Fruit fly (Drosophila melanogaster) whole organism, embryonic: Measurements from ENCODE around the gene CG7289.
A peak's percentile ranks its signal among the peaks of the same experiment; 100 is the strongest.

Experiments
- Antp ChIP-seq: fragments of 200-800 bp; sonication (Bioruptor generic); optimal IDR thresholded peaks from 3 replicates; lab custom pipeline; 2016; ENCODE audit warnings: missing biosample characterization, missing genetic modification characterization
- Bgb ChIP-seq: fragments of 200-800 bp; sonication (Bioruptor generic); IDR thresholded peaks from 2 replicates; pipeline ENCODE4 v1.3.6; 2022; ENCODE audit warnings: missing biosample characterization, missing genetic modification characterization; ENCODE audit not compliant: partially characterized antibody
- CG10543 ChIP-seq: fragments of 200-800 bp; sonication (Bioruptor generic); optimal IDR thresholded peaks from 3 replicates; lab custom pipeline; 2017; ENCODE audit warnings: missing biosample characterization, mild to moderate bottlenecking, missing genetic modification characterization, moderate library complexity
- CG11504 ChIP-seq: fragments of 200-800 bp; sonication (Bioruptor generic); optimal IDR thresholded peaks from 3 replicates; lab custom pipeline; 2019; ENCODE audit warnings: missing biosample characterization, mild to moderate bottlenecking, missing genetic modification characterization, moderate library complexity
- CG12391 ChIP-seq: fragments of 200-800 bp; sonication (Bioruptor generic); optimal IDR thresholded peaks from 3 replicates; lab custom pipeline; 2018; ENCODE audit warnings: missing biosample characterization, mild to moderate bottlenecking, missing genetic modification characterization, moderate library complexity
- CG13287 ChIP-seq: fragments of 200-800 bp; sonication (Bioruptor generic); IDR thresholded peaks from 2 replicates; pipeline ENCODE4 v1.3.6; 2022; ENCODE audit warnings: missing biosample characterization, missing genetic modification characterization; ENCODE audit not compliant: partially characterized antibody
- CG13296 ChIP-seq: fragments of 200-800 bp; sonication (Bioruptor generic); optimal IDR thresholded peaks from 3 replicates; lab custom pipeline; 2018; ENCODE audit warnings: missing biosample characterization, mild to moderate bottlenecking, missing genetic modification characterization
- CG14710 ChIP-seq: fragments of 200-800 bp; sonication (Bioruptor generic); optimal IDR thresholded peaks from 3 replicates; lab custom pipeline; 2019; ENCODE audit warnings: missing biosample characterization, mild to moderate bottlenecking, missing genetic modification characterization, moderate library complexity
- CG14860 ChIP-seq: fragments of 200-800 bp; sonication (Bioruptor generic); IDR thresholded peaks from 3 replicates; pipeline ENCODE4 v1.3.6; 2022; ENCODE audit warnings: missing biosample characterization, missing genetic modification characterization; ENCODE audit not compliant: partially characterized antibody
- CG16779 ChIP-seq: fragments of 200-800 bp; sonication (Bioruptor generic); IDR thresholded peaks from 2 replicates; pipeline ENCODE4 v1.3.6; 2022; ENCODE audit warnings: missing biosample characterization, missing genetic modification characterization
- CG18262 ChIP-seq: fragments of 200-800 bp; optimal IDR thresholded peaks from 3 replicates; lab custom pipeline; 2019; ENCODE audit warnings: missing biosample characterization, mild to moderate bottlenecking, missing genetic modification characterization, moderate library complexity
- CG30020 ChIP-seq: fragments of 200-800 bp; optimal IDR thresholded peaks from 2 replicates; lab custom pipeline; 2019; ENCODE audit warnings: missing biosample characterization, mild to moderate bottlenecking, missing genetic modification characterization, moderate library complexity
- CG32767 ChIP-seq: fragments of 200-800 bp; sonication (Bioruptor generic); IDR thresholded peaks from 2 replicates; pipeline ENCODE4 v1.3.6; 2022; ENCODE audit warnings: missing biosample characterization, missing genetic modification characterization
- CG3281 ChIP-seq: fragments of 200-800 bp; sonication (Bioruptor generic); optimal IDR thresholded peaks from 3 replicates; lab custom pipeline; 2017; ENCODE audit warnings: missing biosample characterization, mild to moderate bottlenecking, missing genetic modification characterization
- CG3838 ChIP-seq: fragments of 200-800 bp; sonication (Bioruptor generic); optimal IDR thresholded peaks from 3 replicates; lab custom pipeline; 2016; ENCODE audit warnings: missing biosample characterization, missing genetic modification characterization
- CG42726 ChIP-seq: fragments of 200-800 bp; sonication (Bioruptor generic); IDR thresholded peaks from 2 replicates; pipeline ENCODE4 v1.3.6; 2022; ENCODE audit warnings: missing biosample characterization, missing genetic modification characterization; ENCODE audit not compliant: partially characterized antibody
- CG4707 ChIP-seq: fragments of 200-800 bp; sonication (Bioruptor generic); optimal IDR thresholded peaks from 2 replicates; lab custom pipeline; 2018; ENCODE audit warnings: missing biosample characterization, mild to moderate bottlenecking, missing genetic modification characterization, moderate library complexity
- CG6654 ChIP-seq: fragments of 200-800 bp; sonication (Bioruptor generic); optimal IDR thresholded peaks from 2 replicates; lab custom pipeline; 2017; ENCODE audit warnings: missing biosample characterization, mild to moderate bottlenecking, missing genetic modification characterization
- CG6791 ChIP-seq: fragments of 200-800 bp; sonication (Bioruptor generic); IDR thresholded peaks from 3 replicates; pipeline ENCODE4 v1.3.6; 2022; ENCODE audit warnings: missing biosample characterization, missing genetic modification characterization; ENCODE audit not compliant: partially characterized antibody
- CG7963 ChIP-seq: fragments of 200-800 bp; sonication (Bioruptor generic); IDR thresholded peaks from 3 replicates; pipeline ENCODE4 v1.3.6; 2022; ENCODE audit warnings: missing biosample characterization, missing genetic modification characterization; ENCODE audit not compliant: partially characterized antibody
- Dip2 ChIP-seq: fragments of 200-800 bp; sonication (Bioruptor generic); IDR thresholded peaks from 2 replicates; pipeline ENCODE4 v1.3.6; 2022; ENCODE audit warnings: missing biosample characterization, missing genetic modification characterization
- Doc3 ChIP-seq: fragments of 200-800 bp; sonication (Bioruptor generic); IDR thresholded peaks from 3 replicates; pipeline ENCODE4 v1.3.6; 2022; ENCODE audit warnings: missing biosample characterization, missing genetic modification characterization; ENCODE audit not compliant: partially characterized antibody
- ERR ChIP-seq: fragments of 200-800 bp; sonication (Bioruptor generic); optimal IDR thresholded peaks from 2 replicates; lab custom pipeline; 2016; ENCODE audit warnings: missing biosample characterization, missing genetic modification characterization
- Fer3 ChIP-seq: fragments of 200-800 bp; sonication (Bioruptor generic); optimal IDR thresholded peaks from 2 replicates; lab custom pipeline; 2018; ENCODE audit warnings: missing biosample characterization, mild to moderate bottlenecking, missing genetic modification characterization, moderate library complexity
- Hr78 ChIP-seq, 2 experiments: fragments of 200-800 bp in 1 of 2; fragments of >200 bp in 1 of 2; sonication (Bioruptor generic) in 1 of 2; optimal IDR thresholded peaks; 2 replicates each; lab custom pipeline; 2017 to 2019; ENCODE audit warnings: missing biosample characterization in 2 of 2, missing genetic modification characterization in 2 of 2, mild to moderate bottlenecking in 1 of 2, moderate library complexity in 1 of 2
- Hsf ChIP-seq: fragments of 200-800 bp; sonication (Bioruptor generic); optimal IDR thresholded peaks from 3 replicates; lab custom pipeline; 2016; ENCODE audit warnings: missing biosample characterization, missing genetic modification characterization
- Jarid2 ChIP-seq: fragments of 200-800 bp; sonication (Bioruptor generic); optimal IDR thresholded peaks from 3 replicates; lab custom pipeline; 2017; ENCODE audit warnings: mild to moderate bottlenecking, missing biosample characterization, missing genetic modification reagents, missing genetic modification characterization
- Meics ChIP-seq: fragments of 200-800 bp; sonication (Bioruptor generic); optimal IDR thresholded peaks from 2 replicates; lab custom pipeline; 2017; ENCODE audit warnings: missing biosample characterization, mild to moderate bottlenecking, missing genetic modification characterization
- Opbp ChIP-seq: fragments of 200-800 bp; sonication (Bioruptor generic); IDR thresholded peaks from 3 replicates; pipeline ENCODE4 v1.3.6; 2022; ENCODE audit warnings: missing biosample characterization, missing genetic modification characterization; ENCODE audit not compliant: partially characterized antibody
- Scr ChIP-seq: fragments of 200-800 bp; sonication (Bioruptor generic); IDR thresholded peaks from 2 replicates; pipeline ENCODE4 v1.3.6; 2022; ENCODE audit warnings: missing biosample characterization, missing genetic modification characterization; ENCODE audit not compliant: partially characterized antibody
- Stat92E ChIP-seq, 3 experiments: fragments of >200 bp in 2 of 3; fragments of 200-800 bp in 1 of 3; sonication (Bioruptor generic) in 1 of 3; optimal IDR thresholded peaks; 2 replicates each; lab custom pipeline; 2017 to 2019; ENCODE audit warnings: missing biosample characterization in 3 of 3, missing genetic modification characterization in 3 of 3, mild to moderate bottlenecking in 1 of 3, moderate library complexity in 1 of 3
- bbx ChIP-seq: fragments of 200-800 bp; sonication (Bioruptor generic); IDR thresholded peaks from 2 replicates; pipeline ENCODE4 v1.3.6; 2022; ENCODE audit warnings: missing biosample characterization, missing genetic modification characterization; ENCODE audit not compliant: partially characterized antibody
- chn ChIP-seq: fragments of 200-800 bp; sonication (Bioruptor generic); optimal IDR thresholded peaks from 2 replicates; lab custom pipeline; 2016; ENCODE audit warnings: missing biosample characterization, missing genetic modification characterization
- disco-r ChIP-seq: fragments of 200-800 bp; sonication (Bioruptor generic); optimal IDR thresholded peaks from 2 replicates; lab custom pipeline; 2016; ENCODE audit warnings: missing biosample characterization, missing genetic modification characterization
- dpn ChIP-seq, 2 experiments: fragments of 200-800 bp; sonication (Bioruptor generic); optimal IDR thresholded peaks; 3 replicates each; lab custom pipeline; 2016; ENCODE audit warnings: missing biosample characterization in 2 of 2, missing genetic modification characterization in 2 of 2
- exex ChIP-seq: fragments of 200-800 bp; sonication (Bioruptor generic); optimal IDR thresholded peaks from 4 replicates; lab custom pipeline; 2018; ENCODE audit warnings: missing biosample characterization, mild to moderate bottlenecking, missing genetic modification characterization, moderate library complexity
- grn ChIP-seq: fragments of 200-800 bp; sonication (Bioruptor generic); optimal IDR thresholded peaks from 3 replicates; lab custom pipeline; 2017; ENCODE audit warnings: missing biosample characterization, missing genetic modification characterization
- mirr ChIP-seq: fragments of 200-800 bp; sonication (Bioruptor generic); optimal IDR thresholded peaks from 3 replicates; lab custom pipeline; 2018; ENCODE audit warnings: missing biosample characterization, mild to moderate bottlenecking, missing genetic modification characterization
- nerfin-2 ChIP-seq: fragments of 200-800 bp; sonication (Bioruptor generic); IDR thresholded peaks from 2 replicates; pipeline ENCODE4 v1.3.6; 2022; ENCODE audit warnings: missing biosample characterization, missing genetic modification characterization; ENCODE audit not compliant: partially characterized antibody
- pita ChIP-seq: fragments of 200-800 bp; sonication (Bioruptor generic); optimal IDR thresholded peaks from 2 replicates; lab custom pipeline; 2017; ENCODE audit warnings: missing biosample characterization, mild to moderate bottlenecking, missing genetic modification characterization
- sima ChIP-seq: fragments of 200-800 bp; sonication (Bioruptor generic); optimal IDR thresholded peaks from 2 replicates; lab custom pipeline; 2016; ENCODE audit warnings: missing biosample characterization, missing genetic modification characterization
- slbo ChIP-seq: fragments of 200-800 bp; sonication (Bioruptor generic); IDR thresholded peaks from 2 replicates; pipeline ENCODE4 v1.3.6; 2022; ENCODE audit warnings: missing biosample characterization, missing genetic modification characterization
- sna ChIP-seq: fragments of 200-800 bp; sonication (Bioruptor generic); IDR thresholded peaks from 2 replicates; pipeline ENCODE4 v1.3.6; 2022; ENCODE audit warnings: missing biosample characterization, missing genetic modification characterization; ENCODE audit not compliant: partially characterized antibody
- tap ChIP-seq: fragments of 200-800 bp; optimal IDR thresholded peaks from 3 replicates; lab custom pipeline; 2019; ENCODE audit warnings: missing biosample characterization, mild to moderate bottlenecking, missing genetic modification characterization, moderate library complexity
- unc-4 ChIP-seq: fragments of 200-800 bp; sonication (Bioruptor generic); IDR thresholded peaks from 2 replicates; pipeline ENCODE4 v1.3.6; 2022; ENCODE audit warnings: missing biosample characterization, missing genetic modification characterization; ENCODE audit not compliant: partially characterized antibody
- vnd ChIP-seq: fragments of 200-800 bp; sonication (Bioruptor generic); IDR thresholded peaks from 3 replicates; pipeline ENCODE4 v1.3.6; 2022; ENCODE audit warnings: missing biosample characterization, missing genetic modification characterization; ENCODE audit not compliant: partially characterized antibody

Gene CG7289

DNA sequence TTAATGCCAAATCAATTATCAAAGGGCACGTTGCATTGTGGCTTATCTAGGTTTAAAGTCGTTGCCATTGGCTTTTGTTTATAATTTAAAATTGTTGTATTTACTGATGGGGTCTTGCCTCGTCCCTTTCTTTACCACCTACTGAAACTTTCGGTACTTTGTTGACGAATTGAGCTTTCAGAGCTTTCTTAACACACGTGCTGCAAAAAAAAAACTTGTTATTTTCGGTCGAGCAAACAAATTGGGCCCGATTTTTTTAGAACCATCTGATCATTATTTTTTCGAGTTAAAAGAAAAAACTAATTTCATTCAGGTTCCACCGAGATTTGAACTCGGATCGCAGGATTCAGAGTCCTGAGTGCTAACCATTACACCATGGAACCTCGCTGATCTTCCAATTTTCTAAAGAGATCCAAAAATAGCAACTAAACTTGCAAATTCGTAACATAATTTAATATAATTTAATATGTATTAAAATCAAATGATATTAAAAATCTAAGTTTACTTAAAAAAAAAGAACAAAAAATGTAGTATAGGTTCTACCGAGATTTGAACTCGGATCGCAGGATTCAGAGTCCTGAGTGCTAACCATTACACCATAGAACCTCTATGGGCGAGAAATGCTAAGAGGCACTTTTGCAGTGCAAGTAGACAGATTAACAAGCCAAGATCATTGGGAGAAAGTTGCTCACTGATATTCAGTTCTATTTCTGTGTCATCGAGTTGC, 28.5 kb downstream of the CG7289 start:
- TF ChIP-seq CG14860: peak; percentile 81
- no peak for TF ChIP-seq CG30020 (tag; lab: Kevin White, UChicago)
- TF ChIP-seq CG13287 (GFP tag; lab: Robert Waterston, UW): peak; percentile 9; the same call in 1 of the 2 replicates
- TF ChIP-seq Fer3 (tag; lab: Kevin White, UChicago): no peak
- peak; percentile 17 for TF ChIP-seq grn (GFP tag; lab: Kevin White, UChicago)
- peak; percentile 73 for TF ChIP-seq nerfin-2
- TF ChIP-seq CG42726: peak; percentile 92
- no peak for TF ChIP-seq CG4707
- TF ChIP-seq Hsf (GFP tag; lab: Kevin White, UChicago): no peak
- peak; percentile 73; the same call in 1 of the 2 replicates for TF ChIP-seq Bgb (GFP tag; lab: Robert Waterston, UW)
- no peak for TF ChIP-seq disco-r (GFP tag; lab: Kevin White, UChicago)
- TF ChIP-seq tap: peak; percentile 25
- TF ChIP-seq Doc3 (GFP tag; lab: Robert Waterston, UW): 0 out of 3 replicates have a peak, but pooled peaks have one; percentile 27
- no peak for TF ChIP-seq sna (GFP tag; lab: Robert Waterston, UW)
- TF ChIP-seq Scr (GFP tag; lab: Robert Waterston, UW): peak; percentile 77
- TF ChIP-seq Opbp (GFP tag; lab: Robert Waterston, UW): peak; percentile 85; the same call in 2 of the 3 replicates
- no peak for TF ChIP-seq Meics (GFP tag; lab: Kevin White, UChicago)
- TF ChIP-seq CG11504 (tag; lab: Kevin White, UChicago): peak; percentile 13
- no peak for TF ChIP-seq CG10543 (GFP tag; lab: Kevin White, UChicago)
- no peak for TF ChIP-seq CG3281 (GFP tag; lab: Kevin White, UChicago)
- peak; percentile 93 for TF ChIP-seq CG6791 (GFP tag; lab: Robert Waterston, UW)
- no peak for TF ChIP-seq slbo (GFP tag; lab: Robert Waterston, UW)
- peak; percentile 48 for TF ChIP-seq CG12391 (tag; lab: Kevin White, UChicago)
- peak; percentile 85 for TF ChIP-seq bbx
- TF ChIP-seq Antp: no peak
- TF ChIP-seq pita (GFP tag; lab: Kevin White, UChicago): no peak
- no peak for TF ChIP-seq ERR (GFP tag; lab: Kevin White, UChicago)
- TF ChIP-seq CG18262 (tag; lab: Kevin White, UChicago): peak; percentile 26
- TF ChIP-seq CG13296 (GFP tag; lab: Kevin White, UChicago): no peak
- TF ChIP-seq Dip2: no peak
- TF ChIP-seq chn (GFP tag; lab: Kevin White, UChicago): no peak
- TF ChIP-seq CG7963 (GFP tag; lab: Robert Waterston, UW): peak; percentile 81
- no peak for TF ChIP-seq Jarid2 (GFP tag; lab: Kevin White, UChicago)
- peak; percentile 60; the same call in 2 of the 3 replicates for TF ChIP-seq vnd (GFP tag; lab: Robert Waterston, UW)
- TF ChIP-seq mirr (GFP tag; lab: Kevin White, UChicago): no peak
- no peak for TF ChIP-seq CG3838 (GFP tag; lab: Kevin White, UChicago)
- no peak for TF ChIP-seq Hr78 (GFP tag; optimal IDR thresholded peaks at IDR 0.05; lab: Kevin White, UChicago)
- peak in 1 of 3 experiments; percentile 50 for TF ChIP-seq Stat92E (GFP tag; optimal IDR thresholded peaks at IDR 0.05; lab: Kevin White, UChicago)
- peak; percentile 40 for TF ChIP-seq exex (tag; lab: Kevin White, UChicago)
- no peak for TF ChIP-seq CG32767 (GFP tag; lab: Robert Waterston, UW)
- no peak for TF ChIP-seq dpn (GFP tag; optimal IDR thresholded peaks at IDR 0.05; lab: Kevin White, UChicago)
- no peak for TF ChIP-seq CG14710
- peak; percentile 22; the same call in 1 of the 2 replicates for TF ChIP-seq unc-4 (GFP tag; lab: Robert Waterston, UW)
- TF ChIP-seq CG6654: no peak
- no peak for TF ChIP-seq CG16779 (GFP tag; lab: Robert Waterston, UW)
- no peak for TF ChIP-seq sima
